Fruit fly (Drosophila melanogaster): ENCODE results near the gene Cyp4c3.

Gene Cyp4c3

DNA sequence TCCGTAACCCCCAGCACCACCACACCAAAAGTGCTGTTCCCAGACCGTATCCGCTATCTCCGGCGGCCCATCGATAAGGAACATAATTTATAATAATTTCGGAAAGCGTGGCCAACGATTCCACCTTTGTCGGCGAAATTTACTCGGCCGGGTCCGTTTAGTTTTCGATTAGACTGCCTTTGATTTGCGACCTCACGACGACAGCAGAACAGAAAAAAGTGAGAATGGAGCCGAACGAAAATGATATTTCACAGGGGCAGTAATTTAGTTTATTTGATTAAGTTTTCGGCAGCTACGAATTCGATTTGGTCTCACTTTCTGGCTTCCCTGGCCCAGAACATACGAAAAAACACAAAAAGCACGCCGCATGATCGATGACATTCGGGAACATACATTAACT lies 29.7 kb downstream of the Cyp4c3 start:
- TF ChIP-seq sens (GFP tag) (peak; percentile 13), GATAe (GFP tag; conservative IDR thresholded peaks at IDR 0.05) (0 out of 2 replicates have a peak, but pooled peaks have one; percentile 12), exex (tag; optimal IDR thresholded peaks at IDR 0.05) (peak; percentile 85), sug (tag; optimal IDR thresholded peaks at IDR 0.05) (peak; percentile 48), sr (GFP tag; IDR thresholded peaks at IDR 0.05) (no peak), NC2α (GFP tag; optimal IDR thresholded peaks at IDR 0.05) (no peak), Bdp1 (GFP tag; optimal IDR thresholded peaks at IDR 0.05) (no peak), gt (GFP tag; IDR thresholded peaks at IDR 0.05) (no peak), CG10543 (GFP tag; optimal IDR thresholded peaks at IDR 0.05) (peak; percentile 17), lab (GFP tag; optimal IDR thresholded peaks at IDR 0.05) (peak; percentile 79), CG30403 (GFP tag; optimal IDR thresholded peaks at IDR 0.05) (no peak), Sin3A (optimal IDR thresholded peaks at IDR 0.05) (no peak)

DNA sequence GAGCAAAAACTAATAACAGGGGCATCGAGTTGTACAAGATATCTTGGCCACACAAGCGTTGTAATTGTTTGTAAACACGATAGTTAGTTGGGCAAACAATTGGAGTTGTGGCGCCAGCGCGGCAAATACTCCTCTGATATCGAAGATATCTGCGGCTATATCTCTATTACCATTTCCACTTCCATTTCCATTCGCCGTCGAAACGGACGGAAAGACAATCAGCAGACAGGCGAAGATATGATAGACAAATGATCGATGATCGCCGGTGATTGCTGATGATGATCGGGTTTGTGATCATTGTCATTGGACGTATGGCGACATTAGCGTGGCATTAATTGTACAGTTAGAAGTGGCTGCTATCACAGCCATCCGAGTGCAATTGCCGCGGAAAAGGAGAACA lies 31.6 kb downstream of the Cyp4c3 start:
- TF ChIP-seq lab (GFP tag; optimal IDR thresholded peaks at IDR 0.05) (peak; percentile 66), CG17802 (tag; optimal IDR thresholded peaks at IDR 0.05) (no peak), Med (GFP tag) (peak; percentile 7), CG15696 (tag; optimal IDR thresholded peaks at IDR 0.05) (peak; percentile 1), grn (GFP tag; optimal IDR thresholded peaks at IDR 0.05) (peak; percentile 57)

DNA sequence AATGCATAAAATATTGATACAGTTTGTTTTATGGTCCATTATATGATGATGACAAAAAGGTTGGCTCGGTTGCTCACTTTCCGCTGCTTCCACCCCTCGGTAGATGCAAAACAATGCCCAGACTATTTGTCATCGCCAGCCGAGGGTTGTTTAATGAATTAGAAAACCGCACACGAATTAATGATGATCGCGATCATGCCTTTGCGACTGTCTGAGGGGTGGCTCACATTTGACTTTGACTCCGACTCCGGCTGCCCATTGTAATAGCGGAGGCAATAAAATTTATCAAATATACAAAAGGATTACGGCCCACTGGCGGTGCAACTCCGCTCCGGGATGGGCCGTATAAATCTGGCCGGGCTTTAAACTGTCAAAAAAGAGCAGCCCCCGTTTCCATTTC lies 32.2 kb downstream of the Cyp4c3 start:
- TF ChIP-seq Dbx (GFP tag; IDR thresholded peaks at IDR 0.05) (no peak), hkb (optimal IDR thresholded peaks at IDR 0.05) (no peak), hkb (GFP tag; IDR thresholded peaks at IDR 0.05) (no peak), gsb-n (tag; optimal IDR thresholded peaks at IDR 0.05) (peak; percentile 50), D (optimal IDR thresholded peaks at IDR 0.05) (no peak), D (GFP tag; optimal IDR thresholded peaks at IDR 0.05) (peak; percentile 8), pros (GFP tag; optimal IDR thresholded peaks at IDR 0.05) (peak; percentile 83), Usf (GFP tag; optimal IDR thresholded peaks at IDR 0.05) (no peak), CG10267 (tag; optimal IDR thresholded peaks at IDR 0.05) (no peak), Xbp1 (GFP tag; optimal IDR thresholded peaks at IDR 0.05) (no peak), ato (GFP tag; IDR thresholded peaks at IDR 0.05; ENCODE audit: partially characterized antibody) (no peak), tll (GFP tag; optimal IDR thresholded peaks at IDR 0.05) (peak in 1 of 2 experiments; percentile 63), CG5245 (GFP tag; optimal IDR thresholded peaks at IDR 0.05) (no peak), Kr (GFP tag; optimal IDR thresholded peaks at IDR 0.05) (peak; percentile 34), Blimp-1 (GFP tag; optimal IDR thresholded peaks at IDR 0.05) (no peak), CG6854 (GFP tag; optimal IDR thresholded peaks at IDR 0.05) (no peak), CG4730 (GFP tag; IDR thresholded peaks at IDR 0.05) (no peak), CG4360 (GFP tag; IDR thresholded peaks at IDR 0.05) (no peak), CG8290 (GFP tag; optimal IDR thresholded peaks at IDR 0.05) (no peak), CG8290 (tag; optimal IDR thresholded peaks at IDR 0.05) (no peak), kni (GFP tag; optimal IDR thresholded peaks at IDR 0.05) (peak; percentile 30), Dad (GFP tag; optimal IDR thresholded peaks at IDR 0.05) (no peak), seq (GFP tag; IDR thresholded peaks at IDR 0.05) (no peak), nom (GFP tag; optimal IDR thresholded peaks at IDR 0.05) (no peak), klu (GFP tag; IDR thresholded peaks at IDR 0.05) (no peak), CG11456 (GFP tag; IDR thresholded peaks at IDR 0.05) (no peak), sug (tag; optimal IDR thresholded peaks at IDR 0.05) (no peak), CG12744 (GFP tag; optimal IDR thresholded peaks at IDR 0.05) (no peak), cwo (GFP tag; optimal IDR thresholded peaks at IDR 0.05) (no peak), wdn (GFP tag; IDR thresholded peaks at IDR 0.05) (no peak), repo (GFP tag; optimal IDR thresholded peaks at IDR 0.05) (no peak), CG12236 (GFP tag; optimal IDR thresholded peaks at IDR 0.05) (no peak), oc (tag; optimal IDR thresholded peaks at IDR 0.05) (peak; percentile 77), Fer3 (tag; optimal IDR thresholded peaks at IDR 0.05) (no peak), CG12659 (GFP tag; optimal IDR thresholded peaks at IDR 0.05) (no peak)
